Fruit fly (Drosophila melanogaster) whole organism, pupa: Measurements from ENCODE around the gene CG8206.

ENCODE experiments used
- CG13204 ChIP-seq: fragments of 200-800 bp; sonication (Bioruptor generic); optimal IDR thresholded peaks from 2 replicates; lab custom pipeline; 2018; ENCODE audit warnings: missing biosample characterization, mild to moderate bottlenecking, missing genetic modification characterization, moderate library complexity
- CG14655 ChIP-seq: fragments of 200-800 bp; sonication (Bioruptor generic); optimal IDR thresholded peaks from 3 replicates; lab custom pipeline; 2017; ENCODE audit warnings: mild to moderate bottlenecking, missing biosample characterization, missing genetic modification reagents, missing genetic modification characterization
- CG15710 ChIP-seq: fragments of 200-800 bp; sonication (Bioruptor generic); optimal IDR thresholded peaks from 2 replicates; lab custom pipeline; 2018; ENCODE audit warnings: missing biosample characterization, mild to moderate bottlenecking, missing genetic modification characterization, moderate library complexity
- CG4496 ChIP-seq: fragments of 200-800 bp; sonication (Bioruptor generic); IDR thresholded peaks from 3 replicates; pipeline ENCODE4 v1.3.6; 2022; ENCODE audit warnings: missing biosample characterization, missing genetic modification characterization
- EcR ChIP-seq: fragments of 200-800 bp; sonication (Bioruptor generic); optimal IDR thresholded peaks from 3 replicates; lab custom pipeline; 2019; ENCODE audit warnings: missing biosample characterization, missing genetic modification characterization, mild to moderate bottlenecking, moderate library complexity, missing genetic modification reagents
- Pif1A ChIP-seq: fragments of 200-800 bp; sonication (Bioruptor generic); optimal IDR thresholded peaks from 3 replicates; lab custom pipeline; 2016; ENCODE audit warnings: missing biosample characterization, missing genetic modification characterization

DNA sequence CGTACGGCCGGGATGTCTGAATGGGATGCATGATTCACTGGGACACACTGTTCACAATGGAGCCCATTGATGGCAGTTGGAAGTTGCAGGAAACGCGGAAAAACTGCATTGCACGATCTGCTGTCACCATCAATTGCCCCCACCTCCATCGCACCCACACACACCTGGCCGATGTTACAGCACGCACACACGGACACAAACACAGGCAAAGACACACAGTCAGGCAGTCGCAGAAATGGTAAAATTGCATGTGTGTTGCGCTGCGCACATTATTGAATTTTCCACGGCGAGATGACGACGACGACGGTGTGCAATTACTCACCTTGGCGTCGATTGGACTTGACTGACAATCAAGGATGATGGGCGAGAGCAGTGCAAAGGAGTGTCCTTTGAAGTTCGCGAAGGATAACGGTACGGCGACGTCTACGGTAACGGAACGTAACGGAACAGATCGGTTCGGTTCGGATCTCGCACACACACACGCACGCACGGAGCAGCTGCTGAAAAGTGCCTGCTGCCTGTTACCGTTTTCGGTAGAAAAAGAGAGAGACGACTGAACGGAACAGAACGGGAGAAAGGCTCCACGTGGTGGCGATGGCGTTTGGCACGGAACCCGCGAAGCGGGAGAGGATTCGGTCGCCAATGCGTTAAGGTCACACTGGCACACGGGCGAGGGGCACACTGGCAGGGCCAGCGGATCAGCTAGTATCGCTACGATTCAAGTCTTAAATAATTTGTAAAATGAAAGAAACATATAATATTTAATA lies 28.9 kb upstream of the CG8206 start, which contains the start of the genes CG9281 and CG15601:
- TF ChIP-seq Pif1A (GFP tag; lab: Kevin White, UChicago) (no peak), CG4496 (peak; percentile 27; the same call in 1 of the 3 replicates), CG14655 (GFP tag; lab: Kevin White, UChicago) (no peak), EcR (GFP tag; lab: Kevin White, UChicago) (no peak), CG13204 (no peak), CG15710 (tag; lab: Kevin White, UChicago) (no peak)
